Worm (Caenorhabditis elegans): ENCODE results near the gene C05D12.4.

- TF ChIP-seq ama-1 (optimal IDR thresholded peaks at IDR 0.05) (no peak), pes-1 (GFP tag; IDR thresholded peaks at IDR 0.05) (no peak), ceh-13 (GFP tag; optimal IDR thresholded peaks at IDR 0.05) (no peak), B0310.2 (tag; optimal IDR thresholded peaks at IDR 0.05) (no peak), tbx-11 (GFP tag; IDR thresholded peaks at IDR 0.05) (no peak)
Measured at ce11 chrII:11440265-11440664, 8.6 kb downstream of the C05D12.4 start, which contains the start of gene VW02B12L.2.
